Worm (Caenorhabditis elegans): ENCODE results near the gene pzf-1.

ce11 chrV:15897696-15898095, 30.5 kb downstream of the pzf-1 start, which contains the start of gene str-60:
- no peak for TF ChIP-seq unc-86 (tag; optimal IDR thresholded peaks at IDR 0.05)
- TF ChIP-seq eyg-1 (tag; optimal IDR thresholded peaks at IDR 0.05), result no peak
- no peak for TF ChIP-seq gmeb-2 (tag; optimal IDR thresholded peaks at IDR 0.05)
- TF ChIP-seq fkh-10 (GFP tag; optimal IDR thresholded peaks at IDR 0.05), result no peak

Data from whole organism, late embryonic.